Fruit fly (Drosophila melanogaster) whole organism, embryonic: ENCODE results near the gene dimm.

ENCODE experiments used
- Aef1 ChIP-seq: fragments of 200-800 bp; sonication (Bioruptor generic); IDR thresholded peaks from 3 replicates; pipeline ENCODE4 v1.3.6; 2022; ENCODE audit warnings: missing biosample characterization, missing genetic modification characterization
- B-H2 ChIP-seq: fragments of 200-800 bp; sonication (Bioruptor generic); optimal IDR thresholded peaks from 2 replicates; lab custom pipeline; 2018; ENCODE audit warnings: missing biosample characterization, mild to moderate bottlenecking, missing genetic modification characterization
- BEAF-32 ChIP-seq: fragments of 200-800 bp; sonication (Bioruptor generic); optimal IDR thresholded peaks from 3 replicates; lab custom pipeline; 2017; ENCODE audit warnings: missing biosample characterization, missing genetic modification characterization, mild to moderate bottlenecking, moderate library complexity, missing genetic modification reagents
- C15 ChIP-seq: fragments of 200-800 bp; sonication (Bioruptor generic); IDR thresholded peaks from 3 replicates; pipeline ENCODE4 v1.3.6; 2022; ENCODE audit warnings: missing biosample characterization, missing genetic modification characterization
- CG10366 ChIP-seq: fragments of 200-800 bp; sonication (Bioruptor generic); IDR thresholded peaks from 2 replicates; pipeline ENCODE4 v1.3.6; 2022; ENCODE audit warnings: missing biosample characterization, missing genetic modification characterization
- CG11456 ChIP-seq: fragments of 200-800 bp; sonication (Bioruptor generic); IDR thresholded peaks from 3 replicates; pipeline ENCODE4 v1.3.6; 2022; ENCODE audit warnings: missing biosample characterization, missing genetic modification characterization
- CG12236 ChIP-seq: fragments of 200-800 bp; sonication (Bioruptor generic); optimal IDR thresholded peaks from 2 replicates; lab custom pipeline; 2016; ENCODE audit warnings: missing biosample characterization, missing genetic modification characterization
- CG12659 ChIP-seq: fragments of 200-800 bp; sonication (Bioruptor generic); optimal IDR thresholded peaks from 3 replicates; lab custom pipeline; 2017; ENCODE audit warnings: mild to moderate bottlenecking, missing biosample characterization, missing genetic modification reagents, missing genetic modification characterization
- CG12769 ChIP-seq: fragments of 200-800 bp; sonication (Bioruptor generic); optimal IDR thresholded peaks from 2 replicates; lab custom pipeline; 2019; ENCODE audit warnings: missing biosample characterization, mild to moderate bottlenecking, missing genetic modification characterization, moderate library complexity
- CG13287 ChIP-seq: fragments of 200-800 bp; sonication (Bioruptor generic); IDR thresholded peaks from 2 replicates; pipeline ENCODE4 v1.3.6; 2022; ENCODE audit warnings: missing biosample characterization, missing genetic modification characterization; ENCODE audit not compliant: partially characterized antibody
- CG13296 ChIP-seq: fragments of 200-800 bp; sonication (Bioruptor generic); optimal IDR thresholded peaks from 3 replicates; lab custom pipeline; 2018; ENCODE audit warnings: missing biosample characterization, mild to moderate bottlenecking, missing genetic modification characterization
- CG13775 ChIP-seq: fragments of 200-800 bp; sonication (Bioruptor generic); optimal IDR thresholded peaks from 3 replicates; lab custom pipeline; 2017; ENCODE audit warnings: missing biosample characterization, mild to moderate bottlenecking, missing genetic modification characterization
- CG13894 ChIP-seq: fragments of 200-800 bp; sonication (Bioruptor generic); optimal IDR thresholded peaks from 3 replicates; lab custom pipeline; 2018; ENCODE audit warnings: missing biosample characterization, mild to moderate bottlenecking, missing genetic modification characterization, moderate library complexity
- CG3407 ChIP-seq: fragments of 200-800 bp; sonication (Bioruptor generic); optimal IDR thresholded peaks from 2 replicates; lab custom pipeline; 2018; ENCODE audit warnings: missing biosample characterization, mild to moderate bottlenecking, missing genetic modification characterization
- CG5953 ChIP-seq: fragments of 200-800 bp; sonication (Bioruptor generic); IDR thresholded peaks from 2 replicates; pipeline ENCODE4 v1.3.6; 2022; ENCODE audit warnings: missing biosample characterization, missing genetic modification characterization
- CG6175 ChIP-seq: fragments of 200-800 bp; sonication (Bioruptor generic); IDR thresholded peaks from 3 replicates; pipeline ENCODE4 v1.3.6; 2022; ENCODE audit warnings: missing biosample characterization, missing genetic modification characterization
- CG6654 ChIP-seq: fragments of 200-800 bp; sonication (Bioruptor generic); optimal IDR thresholded peaks from 2 replicates; lab custom pipeline; 2017; ENCODE audit warnings: missing biosample characterization, mild to moderate bottlenecking, missing genetic modification characterization
- CG8290 ChIP-seq, 3 experiments: fragments of 200-800 bp; sonication (Bioruptor generic); optimal IDR thresholded peaks; 2 replicates each; lab custom pipeline; 2016 to 2019; ENCODE audit warnings: missing biosample characterization in 3 of 3, missing genetic modification characterization in 3 of 3, mild to moderate bottlenecking in 2 of 3, moderate library complexity in 1 of 3
- Dip3 ChIP-seq: fragments of 200-800 bp; sonication (Bioruptor generic); optimal IDR thresholded peaks from 3 replicates; lab custom pipeline; 2016; ENCODE audit warnings: missing biosample characterization, missing genetic modification characterization
- Eip74EF ChIP-seq, 2 experiments: fragments of 200-800 bp in 1 of 2; fragments of >200 bp in 1 of 2; sonication (Bioruptor generic) in 1 of 2; optimal IDR thresholded peaks; 2 replicates each; lab custom pipeline; 2017 to 2019; ENCODE audit warnings: missing biosample characterization in 2 of 2, missing genetic modification characterization in 2 of 2, mild to moderate bottlenecking in 1 of 2, moderate library complexity in 1 of 2
- HLH3B ChIP-seq: fragments of 200-800 bp; sonication (Bioruptor generic); IDR thresholded peaks from 2 replicates; pipeline ENCODE4 v1.3.6; 2022; ENCODE audit warnings: missing biosample characterization, missing genetic modification characterization
- Lim3 ChIP-seq: fragments of 200-800 bp; sonication (Bioruptor generic); IDR thresholded peaks from 2 replicates; pipeline ENCODE4 v1.3.6; 2022; ENCODE audit warnings: missing biosample characterization, missing genetic modification characterization
- Mad ChIP-seq: fragments of 200-800 bp; sonication (Bioruptor generic); optimal IDR thresholded peaks from 2 replicates; lab custom pipeline; 2016; ENCODE audit warnings: missing biosample characterization, missing genetic modification characterization
- Meics ChIP-seq: fragments of 200-800 bp; sonication (Bioruptor generic); optimal IDR thresholded peaks from 2 replicates; lab custom pipeline; 2017; ENCODE audit warnings: missing biosample characterization, mild to moderate bottlenecking, missing genetic modification characterization
- NC2α ChIP-seq: fragments of 200-800 bp; sonication (Bioruptor generic); optimal IDR thresholded peaks from 2 replicates; lab custom pipeline; 2016; ENCODE audit warnings: missing biosample characterization, missing genetic modification characterization
- abd-A ChIP-seq: fragments of 200-800 bp; sonication (Bioruptor generic); optimal IDR thresholded peaks from 3 replicates; lab custom pipeline; 2019; ENCODE audit warnings: missing biosample characterization, mild to moderate bottlenecking, missing genetic modification characterization, moderate library complexity
- bab2 ChIP-seq: fragments of 200-800 bp; sonication (Bioruptor generic); optimal IDR thresholded peaks from 2 replicates; lab custom pipeline; 2016; ENCODE audit warnings: missing biosample characterization, missing genetic modification characterization
- bbx ChIP-seq: fragments of 200-800 bp; sonication (Bioruptor generic); IDR thresholded peaks from 2 replicates; pipeline ENCODE4 v1.3.6; 2022; ENCODE audit warnings: missing biosample characterization, missing genetic modification characterization; ENCODE audit not compliant: partially characterized antibody
- bowl ChIP-seq: fragments of 200-800 bp; sonication (Bioruptor generic); IDR thresholded peaks from 2 replicates; pipeline ENCODE4 v1.3.6; 2022; ENCODE audit warnings: missing biosample characterization, missing genetic modification characterization
- da ChIP-seq: fragments of 200-800 bp; sonication (Bioruptor generic); optimal IDR thresholded peaks from 2 replicates; lab custom pipeline; 2016; ENCODE audit warnings: missing biosample characterization, missing genetic modification characterization
- danr ChIP-seq: fragments of 200-800 bp; sonication (Bioruptor generic); IDR thresholded peaks from 2 replicates; pipeline ENCODE4 v1.3.6; 2022; ENCODE audit warnings: missing biosample characterization, missing genetic modification characterization
- disco-r ChIP-seq: fragments of 200-800 bp; sonication (Bioruptor generic); optimal IDR thresholded peaks from 2 replicates; lab custom pipeline; 2016; ENCODE audit warnings: missing biosample characterization, missing genetic modification characterization
- dysf ChIP-seq: fragments of 200-800 bp; sonication (Bioruptor generic); IDR thresholded peaks from 3 replicates; pipeline ENCODE4 v1.3.6; 2022; ENCODE audit warnings: missing biosample characterization, missing genetic modification characterization
- gcm ChIP-seq: fragments of 200-800 bp; sonication (Bioruptor generic); optimal IDR thresholded peaks from 2 replicates; lab custom pipeline; 2019; ENCODE audit warnings: missing biosample characterization, mild to moderate bottlenecking, missing genetic modification characterization, moderate library complexity
- gro ChIP-seq: fragments of 200-800 bp; sonication (Bioruptor generic); optimal IDR thresholded peaks from 2 replicates; lab custom pipeline; 2016; ENCODE audit warnings: missing biosample characterization, missing genetic modification characterization
- ham ChIP-seq: fragments of 200-800 bp; sonication (Bioruptor generic); IDR thresholded peaks from 2 replicates; pipeline ENCODE4 v1.3.6; 2022; ENCODE audit warnings: missing biosample characterization, missing genetic modification characterization
- insv ChIP-seq, 2 experiments: fragments of 200-800 bp; sonication (Bioruptor generic); optimal IDR thresholded peaks; 3 replicates each; lab custom pipeline; 2016 to 2018; ENCODE audit warnings: missing biosample characterization in 2 of 2, missing genetic modification characterization in 2 of 2
- inv ChIP-seq: fragments of 200-800 bp; sonication (Bioruptor generic); IDR thresholded peaks from 2 replicates; pipeline ENCODE4 v1.3.6; 2022; ENCODE audit warnings: missing biosample characterization, missing genetic modification characterization; ENCODE audit not compliant: partially characterized antibody
- peb ChIP-seq: fragments of 200-800 bp; sonication (Bioruptor generic); IDR thresholded peaks from 2 replicates; pipeline ENCODE4 v1.3.6; 2022; ENCODE audit warnings: missing biosample characterization, missing genetic modification characterization
- pita ChIP-seq: fragments of 200-800 bp; sonication (Bioruptor generic); optimal IDR thresholded peaks from 2 replicates; lab custom pipeline; 2017; ENCODE audit warnings: missing biosample characterization, mild to moderate bottlenecking, missing genetic modification characterization
- pros ChIP-seq: fragments of 200-800 bp; sonication (Bioruptor generic); optimal IDR thresholded peaks from 3 replicates; lab custom pipeline; 2019; ENCODE audit warnings: missing biosample characterization, mild to moderate bottlenecking, missing genetic modification characterization, moderate library complexity
- pzg ChIP-seq: fragments of 200-800 bp; sonication (Bioruptor generic); optimal IDR thresholded peaks from 3 replicates; lab custom pipeline; 2018; ENCODE audit warnings: missing biosample characterization, mild to moderate bottlenecking, missing genetic modification characterization, moderate library complexity
- repo ChIP-seq: fragments of 200-800 bp; sonication (Bioruptor generic); optimal IDR thresholded peaks from 2 replicates; lab custom pipeline; 2016; ENCODE audit warnings: missing biosample characterization, missing genetic modification characterization
- schlank ChIP-seq: fragments of 200-800 bp; sonication (Bioruptor generic); optimal IDR thresholded peaks from 2 replicates; lab custom pipeline; 2018; ENCODE audit warnings: missing biosample characterization, mild to moderate bottlenecking, missing genetic modification characterization
- shn ChIP-seq: fragments of 200-800 bp; sonication (Bioruptor generic); optimal IDR thresholded peaks from 3 replicates; lab custom pipeline; 2016; ENCODE audit warnings: missing biosample characterization, missing genetic modification characterization
- so ChIP-seq: fragments of 200-800 bp; sonication (Bioruptor generic); IDR thresholded peaks from 3 replicates; pipeline ENCODE4 v1.3.6; 2022; ENCODE audit warnings: missing biosample characterization, missing genetic modification characterization
- ttk ChIP-seq: fragments of 200-800 bp; sonication (Bioruptor generic); IDR thresholded peaks from 2 replicates; pipeline ENCODE4 v2.1.2; 2022; ENCODE audit warnings: missing biosample characterization, missing genetic modification characterization
- wek ChIP-seq: fragments of 200-800 bp; sonication (Bioruptor generic); optimal IDR thresholded peaks from 3 replicates; lab custom pipeline; 2018; ENCODE audit warnings: missing biosample characterization, mild to moderate bottlenecking, missing genetic modification characterization, moderate library complexity
- zen2 ChIP-seq: fragments of 200-800 bp; sonication (Bioruptor generic); IDR thresholded peaks from 3 replicates; pipeline ENCODE4 v1.3.6; 2022; ENCODE audit warnings: missing biosample characterization, missing genetic modification characterization; ENCODE audit not compliant: partially characterized antibody

dimm gene

DNA sequence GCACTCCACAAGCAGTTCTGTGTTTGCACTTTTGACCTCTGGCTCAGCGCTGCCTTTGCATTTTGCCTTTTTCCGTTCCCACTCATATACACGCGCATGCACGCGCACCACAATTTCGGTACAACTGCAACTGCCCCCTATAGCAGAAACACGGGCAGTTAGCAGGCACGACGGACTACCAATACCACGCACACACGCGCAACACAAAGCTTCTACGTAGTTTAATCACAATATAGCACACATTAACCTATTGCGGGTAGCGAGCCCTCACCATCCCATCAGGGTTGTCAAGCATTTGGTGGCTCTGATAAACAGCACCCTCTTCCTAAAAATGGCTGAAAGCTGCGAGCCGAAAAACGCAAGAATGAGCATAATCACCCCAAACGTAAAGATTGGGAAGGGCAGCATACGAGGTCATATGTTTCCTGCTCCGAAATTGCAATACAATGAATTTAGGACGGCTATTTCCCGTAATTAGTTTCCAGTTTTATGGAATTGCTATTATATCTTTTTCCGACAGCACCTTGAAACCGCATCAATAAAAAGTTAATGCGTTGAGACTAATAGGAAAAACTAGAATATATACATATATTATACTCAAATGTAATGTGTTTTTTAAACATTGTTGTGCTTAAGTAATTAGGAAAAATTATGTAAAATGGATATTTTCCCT is 21.7 kb upstream of the dimm start, which contains the start of gene Mondo (continued):
- no peak for TF ChIP-seq Dip3 (GFP tag; lab: Kevin White, UChicago)
- TF ChIP-seq Meics = peak; percentile 42
- TF ChIP-seq peb (GFP tag; lab: Robert Waterston, UW) = no peak
- TF ChIP-seq CG11456 (GFP tag; lab: Robert Waterston, UW) = no peak
- TF ChIP-seq Mad = peak; percentile 14
- no peak; the same call in 1 of the 2 replicates for TF ChIP-seq ttk (GFP tag; lab: Robert Waterston, UW)
- no peak for TF ChIP-seq inv
- no peak for TF ChIP-seq CG5953 (GFP tag; lab: Robert Waterston, UW)
- TF ChIP-seq CG13287 = no peak
- TF ChIP-seq zen2 (GFP tag; lab: Robert Waterston, UW) = no peak
- peak; percentile 16; the same call in 1 of the 2 replicates for TF ChIP-seq CG10366
- no peak for TF ChIP-seq C15
- TF ChIP-seq pita (GFP tag; lab: Kevin White, UChicago) = no peak
- 0 out of 3 replicates have a peak, but pooled peaks have one; percentile 9 for TF ChIP-seq CG6175 (GFP tag; lab: Robert Waterston, UW)
- peak; percentile 100 for TF ChIP-seq wek (GFP tag; lab: Kevin White, UChicago)
- no peak for TF ChIP-seq CG3407 (GFP tag; lab: Kevin White, UChicago)
- peak; percentile 72 for TF ChIP-seq abd-A
- TF ChIP-seq CG12236 (GFP tag; lab: Kevin White, UChicago) = no peak
- peak; percentile 47 for TF ChIP-seq CG13894 (tag; lab: Kevin White, UChicago)
- TF ChIP-seq disco-r (GFP tag; lab: Kevin White, UChicago) = no peak
- no peak for TF ChIP-seq BEAF-32 (GFP tag; lab: Kevin White, UChicago)
- peak; percentile 26; the same call in 1 of the 3 replicates for TF ChIP-seq Aef1 (GFP tag; lab: Robert Waterston, UW)
- TF ChIP-seq bab2 = peak; percentile 17
- no peak for TF ChIP-seq Lim3
- no peak for TF ChIP-seq repo (GFP tag; lab: Kevin White, UChicago)
- no peak for TF ChIP-seq CG13296 (GFP tag; lab: Kevin White, UChicago)
- no peak for TF ChIP-seq gcm
- TF ChIP-seq so (GFP tag; lab: Robert Waterston, UW) = no peak; the same call in 2 of the 3 replicates
- no peak for TF ChIP-seq CG6654 (GFP tag; lab: Kevin White, UChicago)
- TF ChIP-seq shn (GFP tag; lab: Kevin White, UChicago) = peak; percentile 17
- no peak for TF ChIP-seq danr
- TF ChIP-seq HLH3B (GFP tag; lab: Robert Waterston, UW) = 0 out of 2 replicates have a peak, but pooled peaks have one; percentile 35
- TF ChIP-seq pzg = peak; percentile 80
- no peak for TF ChIP-seq ham
- TF ChIP-seq CG12769 (tag; lab: Kevin White, UChicago) = peak; percentile 61
- no peak; the same call in 2 of the 3 replicates for TF ChIP-seq dysf (GFP tag; lab: Robert Waterston, UW)
- TF ChIP-seq bowl = no peak
- TF ChIP-seq CG13775 (GFP tag; lab: Kevin White, UChicago) = peak; percentile 32
- peak; percentile 44 for TF ChIP-seq bbx (GFP tag; lab: Robert Waterston, UW)
- TF ChIP-seq da = no peak
- TF ChIP-seq Eip74EF (GFP tag; optimal IDR thresholded peaks at IDR 0.05; lab: Kevin White, UChicago) = no peak
- TF ChIP-seq NC2α = no peak
- no peak for TF ChIP-seq gro (GFP tag; lab: Kevin White, UChicago)
- TF ChIP-seq insv (GFP tag; optimal IDR thresholded peaks at IDR 0.05; lab: Kevin White, UChicago) = no peak
- TF ChIP-seq schlank (tag; lab: Kevin White, UChicago) = no peak
- TF ChIP-seq CG12659 (GFP tag; lab: Kevin White, UChicago) = peak; percentile 42
- no peak for TF ChIP-seq pros (GFP tag; lab: Kevin White, UChicago)
- no peak for TF ChIP-seq CG8290 (GFP tag; optimal IDR thresholded peaks at IDR 0.05; lab: Kevin White, UChicago)
- TF ChIP-seq CG8290 (tag; optimal IDR thresholded peaks at IDR 0.05; lab: Kevin White, UChicago) = peak in 1 of 2 experiments; percentile 82
- TF ChIP-seq B-H2 (GFP tag; lab: Kevin White, UChicago) = peak; percentile 8
